Worm (Caenorhabditis elegans): ENCODE data around the gene sfxn-5.

Gene sfxn-5

DNA sequence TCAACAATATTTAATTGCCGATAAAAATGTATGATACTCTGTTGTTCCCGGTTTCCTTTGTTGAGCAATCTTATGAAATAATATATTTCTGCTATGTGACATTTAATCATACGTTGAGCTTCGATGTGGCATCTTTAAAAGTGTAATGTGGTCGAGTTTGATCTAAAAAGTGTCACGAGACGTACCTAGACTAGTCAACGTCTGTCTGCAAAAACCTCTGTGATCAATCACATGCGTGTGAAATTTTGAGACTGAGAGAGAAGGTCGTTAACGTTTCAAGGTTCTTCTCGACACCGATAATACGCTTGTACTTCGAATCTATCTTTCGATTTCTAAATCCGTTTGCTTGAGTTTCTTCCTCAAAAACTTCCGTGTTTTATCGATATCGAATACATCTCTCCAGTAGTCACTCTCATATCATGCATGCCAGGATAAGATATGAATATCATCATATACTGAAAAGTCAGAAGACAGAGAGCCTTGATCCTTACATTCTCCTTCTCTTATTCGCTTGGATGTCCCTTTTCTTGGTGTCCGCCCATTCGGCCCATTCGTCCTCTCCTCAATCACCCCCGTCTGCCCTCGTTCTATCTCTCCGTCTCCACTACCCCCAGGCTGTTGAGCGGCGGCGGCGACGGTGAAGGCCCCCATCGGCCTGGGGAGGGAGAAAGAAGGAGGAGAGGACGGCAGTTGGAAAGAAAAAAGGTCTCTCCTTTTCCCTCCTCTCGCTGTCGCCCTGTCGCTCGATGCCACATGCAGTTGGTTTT, 23.6 kb upstream of the sfxn-5 start (continued):
- TF ChIP-seq sma-3 (GFP tag; optimal IDR thresholded peaks at IDR 0.05) (peak; percentile 40), unc-62 (GFP tag; optimal IDR thresholded peaks at IDR 0.05) (peak; percentile 36), nhr-12 (tag; optimal IDR thresholded peaks at IDR 0.05) (no peak), aly-2 (tag; optimal IDR thresholded peaks at IDR 0.05) (no peak), zag-1 (tag; optimal IDR thresholded peaks at IDR 0.05) (no peak), skn-1 (tag; optimal IDR thresholded peaks at IDR 0.05) (no peak), C34F6.9 (tag; optimal IDR thresholded peaks at IDR 0.05) (peak; percentile 45), alr-1 (tag; optimal IDR thresholded peaks at IDR 0.05) (no peak), nhr-21 (tag; optimal IDR thresholded peaks at IDR 0.05) (peak; percentile 63), fos-1 (tag; optimal IDR thresholded peaks at IDR 0.05) (peak; percentile 29), ceh-82 (tag; optimal IDR thresholded peaks at IDR 0.05) (no peak), nhr-11 (tag; optimal IDR thresholded peaks at IDR 0.05) (no peak)

DNA sequence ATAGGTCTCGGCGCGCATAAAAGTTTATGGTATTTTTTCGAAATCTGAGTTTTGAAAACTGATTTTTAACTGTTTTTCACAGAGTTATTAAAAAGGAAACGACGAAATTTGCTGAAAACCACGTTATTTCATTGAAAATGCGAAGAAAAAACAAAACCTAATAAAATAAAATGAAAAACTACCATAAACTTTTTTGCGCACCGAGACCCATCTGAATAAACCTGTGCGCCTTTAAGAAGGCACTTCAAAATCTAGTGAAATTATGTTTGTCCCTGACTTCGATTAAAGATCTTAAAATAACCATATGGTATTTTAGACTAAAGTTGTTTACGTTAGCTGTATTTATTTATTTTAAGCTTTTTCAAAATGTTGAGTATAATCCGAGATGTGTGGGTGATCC, 22.9 kb upstream of the sfxn-5 start:
- TF ChIP-seq unc-39 (tag; optimal IDR thresholded peaks at IDR 0.05) (no peak), mab-5 (tag; optimal IDR thresholded peaks at IDR 0.05) (no peak), peb-1 (tag; optimal IDR thresholded peaks at IDR 0.05) (no peak), ztf-4 (tag; optimal IDR thresholded peaks at IDR 0.05) (no peak)

- TF ChIP-seq sma-3 (GFP tag; optimal IDR thresholded peaks at IDR 0.05) (peak; percentile 15), unc-62 (GFP tag; optimal IDR thresholded peaks at IDR 0.05) (no peak), nhr-77 (tag; optimal IDR thresholded peaks at IDR 0.05) (no peak), mbf-1 (tag; optimal IDR thresholded peaks at IDR 0.05) (no peak), sem-4 (tag; optimal IDR thresholded peaks at IDR 0.05) (no peak), ztf-1 (GFP tag; conservative IDR thresholded peaks at IDR 0.05) (no peak), blmp-1 (tag; optimal IDR thresholded peaks at IDR 0.05; ENCODE audit: insufficient read depth) (no peak), elt-3 (tag; optimal IDR thresholded peaks at IDR 0.05) (no peak), nhr-10 (tag; optimal IDR thresholded peaks at IDR 0.05) (no peak), nhr-12 (tag; optimal IDR thresholded peaks at IDR 0.05) (no peak), elt-1 (tag; optimal IDR thresholded peaks at IDR 0.05) (no peak), lin-13 (GFP tag; optimal IDR thresholded peaks at IDR 0.05) (no peak), aly-2 (tag; optimal IDR thresholded peaks at IDR 0.05) (no peak), unc-55 (GFP tag; optimal IDR thresholded peaks at IDR 0.05) (no peak), ama-1 (optimal IDR thresholded peaks at IDR 0.05) (no peak), nhr-25 (tag; optimal IDR thresholded peaks at IDR 0.05) (no peak), fos-1 (tag; optimal IDR thresholded peaks at IDR 0.05) (peak; percentile 94), R02D3.7 (tag; optimal IDR thresholded peaks at IDR 0.05) (no peak), nhr-129 (tag; optimal IDR thresholded peaks at IDR 0.05) (peak; percentile 52), ztf-4 (tag; optimal IDR thresholded peaks at IDR 0.05) (no peak), skn-1 (tag; optimal IDR thresholded peaks at IDR 0.05) (no peak), lsy-2 (tag; optimal IDR thresholded peaks at IDR 0.05) (no peak), ZK546.5 (tag; optimal IDR thresholded peaks at IDR 0.05) (no peak), ceh-16 (tag; optimal IDR thresholded peaks at IDR 0.05) (no peak), gmeb-1 (tag; optimal IDR thresholded peaks at IDR 0.05) (no peak), lin-11 (tag; optimal IDR thresholded peaks at IDR 0.05) (no peak), ceh-82 (tag; optimal IDR thresholded peaks at IDR 0.05) (no peak), nhr-23 (tag; optimal IDR thresholded peaks at IDR 0.05) (no peak), nhr-237 (tag; optimal IDR thresholded peaks at IDR 0.05) (no peak), zag-1 (tag; optimal IDR thresholded peaks at IDR 0.05) (no peak), F13H6.1 (tag; optimal IDR thresholded peaks at IDR 0.05) (peak; percentile 43), mdl-1 (tag; optimal IDR thresholded peaks at IDR 0.05) (no peak), C34F6.9 (tag; optimal IDR thresholded peaks at IDR 0.05) (no peak), ztf-11 (tag; optimal IDR thresholded peaks at IDR 0.05) (no peak), dmd-4 (tag; optimal IDR thresholded peaks at IDR 0.05) (no peak), snpc-4 (tag; optimal IDR thresholded peaks at IDR 0.05) (no peak), egl-27 (tag; optimal IDR thresholded peaks at IDR 0.05) (no peak), nhr-11 (tag; optimal IDR thresholded peaks at IDR 0.05) (no peak), nhr-6 (tag; optimal IDR thresholded peaks at IDR 0.05) (no peak), unc-39 (tag; optimal IDR thresholded peaks at IDR 0.05) (no peak), peb-1 (tag; optimal IDR thresholded peaks at IDR 0.05) (no peak), Y55F3AM.14 (GFP tag; optimal IDR thresholded peaks at IDR 0.05) (no peak), nhr-21 (tag; optimal IDR thresholded peaks at IDR 0.05) (no peak), crh-2 (tag; optimal IDR thresholded peaks at IDR 0.05) (peak; percentile 53), lin-39 (tag; optimal IDR thresholded peaks at IDR 0.05) (no peak), alr-1 (tag; optimal IDR thresholded peaks at IDR 0.05) (no peak), mab-5 (tag; optimal IDR thresholded peaks at IDR 0.05) (no peak)
Observed at ce11 chrII:8127290-8127689, 22.4 kb upstream of the sfxn-5 start.
